Worm (Caenorhabditis elegans) whole organism, L4 larva: Measurements from ENCODE around the gene col-184.

ENCODE experiments used
- F10B5.3 ChIP-seq: sonication (generic microtip); optimal IDR thresholded peaks from 2 replicates; lab custom pipeline; 2016; ENCODE audit warnings: mild to moderate bottlenecking, missing genetic modification characterization, missing compliant biosample characterization
- F26F4.8 ChIP-seq: fragments of 200-800 bp; sonication (Bioruptor generic); conservative IDR thresholded peaks from 2 replicates; pipeline ENCODE4 v1.3.6; 2022; ENCODE audit warnings: missing genetic modification characterization, missing compliant biosample characterization
- F37D6.2 ChIP-seq: sonication (generic microtip); optimal IDR thresholded peaks from 2 replicates; lab custom pipeline; 2016; ENCODE audit warnings: mild to moderate bottlenecking, missing genetic modification characterization, missing compliant biosample characterization
- F44E2.7 ChIP-seq: fragments of 200-800 bp; sonication (Bioruptor generic); IDR thresholded peaks from 2 replicates; pipeline ENCODE4 v2.1.2; 2022; ENCODE audit warnings: missing genetic modification characterization, missing compliant biosample characterization
- R02D3.7 ChIP-seq: fragments of 150-350 bp; sonication (generic microtip); optimal IDR thresholded peaks from 3 replicates; lab custom pipeline; 2014; ENCODE audit warnings: missing biosample characterization, missing genetic modification characterization
- T20F7.1 ChIP-seq: fragments of 200-800 bp; sonication (Bioruptor generic); optimal IDR thresholded peaks from 2 replicates; lab custom pipeline; 2018; ENCODE audit warnings: mild to moderate bottlenecking, missing genetic modification characterization, missing compliant biosample characterization
- Y48G9A.11 ChIP-seq: fragments of 200-800 bp; sonication (Bioruptor generic); IDR thresholded peaks from 2 replicates; pipeline ENCODE4 v1.3.6; 2022; ENCODE audit warnings: missing genetic modification reagents, missing genetic modification characterization, missing compliant biosample characterization
- Y5F2A.4 ChIP-seq: fragments of 200-800 bp; sonication (Bioruptor generic); optimal IDR thresholded peaks from 2 replicates; lab custom pipeline; 2018; ENCODE audit warnings: mild to moderate bottlenecking, missing genetic modification characterization, missing compliant biosample characterization
- aly-2 ChIP-seq: sonication (generic microtip); optimal IDR thresholded peaks from 2 replicates; lab custom pipeline; 2018; ENCODE audit warnings: missing biosample characterization, missing genetic modification characterization
- arid-1 ChIP-seq: fragments of 200-800 bp; sonication (Bioruptor generic); conservative IDR thresholded peaks from 2 replicates; pipeline ENCODE4 v1.3.6; 2022; ENCODE audit warnings: missing genetic modification reagents, missing genetic modification characterization, missing compliant biosample characterization
- ceh-28 ChIP-seq: fragments of 150-350 bp; optimal IDR thresholded peaks from 2 replicates; lab custom pipeline; 2014; ENCODE audit warnings: missing biosample characterization, missing genetic modification reagents, missing genetic modification characterization
- cey-2 ChIP-seq: sonication (generic microtip); optimal IDR thresholded peaks from 3 replicates; lab custom pipeline; 2017; ENCODE audit warnings: missing genetic modification characterization, mild to moderate bottlenecking, missing compliant biosample characterization, antibody characterized with exemption, borderline replicate concordance; ENCODE audit not compliant: insufficient read depth
- daf-12 ChIP-seq: fragments of 150-350 bp; optimal IDR thresholded peaks from 2 replicates; lab custom pipeline; 2014; ENCODE audit warnings: missing biosample characterization, missing genetic modification reagents, missing genetic modification characterization
- daf-16 ChIP-seq, 3 experiments: sonication (generic microtip); optimal IDR thresholded peaks; 2 replicates each; lab custom pipeline; 2016 to 2017; ENCODE audit warnings: missing genetic modification characterization in 3 of 3, missing genetic modification reagents in 3 of 3, mild to moderate bottlenecking in 2 of 3, missing compliant biosample characterization in 2 of 3, missing biosample characterization in 1 of 3, moderate library complexity in 1 of 3
- daf-19 ChIP-seq: fragments of 200-800 bp; sonication (Bioruptor generic); conservative IDR thresholded peaks from 2 replicates; pipeline ENCODE4 v1.3.6; 2022; ENCODE audit warnings: missing genetic modification characterization, missing compliant biosample characterization
- dmd-9 ChIP-seq: fragments of 200-800 bp; sonication (Bioruptor generic); IDR thresholded peaks from 2 replicates; pipeline ENCODE4 v1.3.6; 2022; ENCODE audit warnings: missing genetic modification reagents, missing genetic modification characterization, missing compliant biosample characterization
- dve-1 ChIP-seq: sonication (generic microtip); optimal IDR thresholded peaks from 2 replicates; lab custom pipeline; 2017; ENCODE audit warnings: antibody characterized with exemption, mild to moderate bottlenecking, missing genetic modification characterization, missing compliant biosample characterization; ENCODE audit not compliant: insufficient read depth
- egl-43 ChIP-seq: fragments of 200-800 bp; sonication (Bioruptor generic); IDR thresholded peaks from 2 replicates; pipeline ENCODE4 v1.3.6; 2022; ENCODE audit warnings: missing genetic modification reagents, missing genetic modification characterization, missing compliant biosample characterization
- gei-8 ChIP-seq: fragments of 200-800 bp; sonication (Bioruptor generic); optimal IDR thresholded peaks from 2 replicates; lab custom pipeline; 2018; ENCODE audit warnings: mild to moderate bottlenecking, missing genetic modification characterization, missing compliant biosample characterization
- hif-1 ChIP-seq, 2 experiments: sonication (generic microtip); optimal IDR thresholded peaks; 2 replicates each; lab custom pipeline; 2016 to 2017; ENCODE audit warnings: missing compliant biosample characterization in 2 of 2, missing genetic modification characterization in 2 of 2, missing genetic modification reagents in 2 of 2, missing genotype in 2 of 2, mild to moderate bottlenecking in 1 of 2
- hlh-11 ChIP-seq: fragments of 200-800 bp; sonication (Bioruptor generic); optimal IDR thresholded peaks from 2 replicates; lab custom pipeline; 2018; ENCODE audit warnings: mild to moderate bottlenecking, missing genetic modification characterization, missing compliant biosample characterization
- hlh-30 ChIP-seq: sonication (generic microtip); optimal IDR thresholded peaks from 2 replicates; lab custom pipeline; 2017; ENCODE audit warnings: antibody characterized with exemption, mild to moderate bottlenecking, missing genetic modification characterization, missing compliant biosample characterization; ENCODE audit not compliant: insufficient read depth
- lin-1 ChIP-seq: fragments of 200-800 bp; sonication (Bioruptor generic); IDR thresholded peaks from 2 replicates; pipeline ENCODE4 v1.3.6; 2022; ENCODE audit warnings: missing genetic modification reagents, missing genetic modification characterization, missing compliant biosample characterization
- lin-15B ChIP-seq: fragments of 150-350 bp; sonication (generic microtip); optimal IDR thresholded peaks from 3 replicates; lab custom pipeline; 2014; ENCODE audit warnings: missing biosample characterization, missing genetic modification characterization
- lin-38 ChIP-seq: fragments of 200-800 bp; sonication (Bioruptor generic); IDR thresholded peaks from 2 replicates; pipeline ENCODE4 v1.3.6; 2022; ENCODE audit warnings: missing genetic modification reagents, missing genetic modification characterization, missing compliant biosample characterization
- lsy-2 ChIP-seq, 2 experiments: fragments of 150-350 bp in 1 of 2; sonication (generic microtip) in 1 of 2; optimal IDR thresholded peaks; 2 replicates each; lab custom pipeline; 2014 to 2017; ENCODE audit warnings: missing biosample characterization in 2 of 2, missing genetic modification characterization in 2 of 2
- mdl-1 ChIP-seq, 2 experiments: fragments of 150-350 bp in 1 of 2; sonication (generic microtip) in 1 of 2; optimal IDR thresholded peaks; 2 replicates each; lab custom pipeline; 2014 to 2017; ENCODE audit warnings: missing biosample characterization in 2 of 2, missing genetic modification characterization in 2 of 2
- mdt-29 ChIP-seq: fragments of 200-800 bp; sonication (Bioruptor generic); IDR thresholded peaks from 2 replicates; pipeline ENCODE4 v1.3.6; 2022; ENCODE audit warnings: missing genetic modification reagents, missing genetic modification characterization, missing compliant biosample characterization
- mep-1 ChIP-seq: fragments of 150-350 bp; sonication (generic microtip); optimal IDR thresholded peaks from 3 replicates; lab custom pipeline; 2014; ENCODE audit warnings: missing biosample characterization, missing genetic modification characterization
- mes-2 ChIP-seq: sonication (generic microtip); optimal IDR thresholded peaks from 2 replicates; lab custom pipeline; 2016; ENCODE audit warnings: missing genotype, mild to moderate bottlenecking, missing genetic modification characterization, missing compliant biosample characterization; ENCODE audit not compliant: poor library complexity, severe bottlenecking
- nhr-102 ChIP-seq: sonication (generic microtip); optimal IDR thresholded peaks from 2 replicates; lab custom pipeline; 2016; ENCODE audit warnings: mild to moderate bottlenecking, missing genetic modification characterization, moderate library complexity, missing compliant biosample characterization
- nhr-11 ChIP-seq: fragments of 150-350 bp; optimal IDR thresholded peaks from 2 replicates; lab custom pipeline; 2014; ENCODE audit warnings: missing biosample characterization, missing genetic modification characterization
- nhr-237 ChIP-seq: sonication (generic microtip); optimal IDR thresholded peaks from 2 replicates; lab custom pipeline; 2017; ENCODE audit warnings: missing biosample characterization, missing genetic modification characterization
- nhr-28 ChIP-seq: fragments of 150-350 bp; optimal IDR thresholded peaks from 2 replicates; lab custom pipeline; 2014; ENCODE audit warnings: missing biosample characterization, missing genetic modification characterization
- nhr-76 ChIP-seq: fragments of 150-350 bp; optimal IDR thresholded peaks from 2 replicates; lab custom pipeline; 2014; ENCODE audit warnings: missing biosample characterization, missing genetic modification characterization
- pha-4 ChIP-seq, 2 experiments: fragments of 150-350 bp in 1 of 2; fragments of 200-800 bp in 1 of 2; sonication (Bioruptor generic) in 1 of 2; IDR thresholded peaks in 1 of 2; optimal IDR thresholded peaks in 1 of 2; 2 replicates each; pipeline versions ENCODE4 v1.3.6 to Lab custom; 2014 to 2022; ENCODE audit warnings: missing genetic modification characterization in 2 of 2, missing genetic modification reagents in 2 of 2, missing biosample characterization in 1 of 2, missing compliant biosample characterization in 1 of 2
- pqm-1 ChIP-seq: sonication (generic microtip); optimal IDR thresholded peaks from 2 replicates; lab custom pipeline; 2017; ENCODE audit warnings: missing biosample characterization, missing genetic modification characterization
- saeg-2 ChIP-seq: fragments of 200-800 bp; sonication (Bioruptor generic); IDR thresholded peaks from 2 replicates; pipeline ENCODE4 v1.3.6; 2022; ENCODE audit warnings: missing genetic modification reagents, missing genetic modification characterization, missing compliant biosample characterization
- spr-3 ChIP-seq: fragments of 200-800 bp; sonication (Bioruptor generic); optimal IDR thresholded peaks from 2 replicates; lab custom pipeline; 2018; ENCODE audit warnings: mild to moderate bottlenecking, missing genetic modification characterization, missing compliant biosample characterization
- unc-130 ChIP-seq: sonication (generic microtip); optimal IDR thresholded peaks from 2 replicates; lab custom pipeline; 2016; ENCODE audit warnings: missing genetic modification reagents, missing genetic modification characterization, missing compliant biosample characterization
- unc-39 ChIP-seq: sonication (generic microtip); optimal IDR thresholded peaks from 2 replicates; lab custom pipeline; 2017; ENCODE audit warnings: missing biosample characterization, missing genetic modification characterization
- vab-7 ChIP-seq: fragments of 200-800 bp; sonication (Bioruptor generic); IDR thresholded peaks from 2 replicates; pipeline ENCODE4 v1.3.6; 2022; ENCODE audit warnings: missing genetic modification reagents, missing genetic modification characterization, missing compliant biosample characterization
- zfp-2 ChIP-seq: sonication (generic microtip); optimal IDR thresholded peaks from 2 replicates; lab custom pipeline; 2016; ENCODE audit warnings: mild to moderate bottlenecking, missing genetic modification characterization, missing compliant biosample characterization
- zfp-3 ChIP-seq: fragments of 200-800 bp; sonication (Bioruptor generic); conservative IDR thresholded peaks from 2 replicates; pipeline ENCODE4 v1.3.6; 2022; ENCODE audit warnings: missing genetic modification reagents, missing genetic modification characterization, missing compliant biosample characterization
- ztf-7 ChIP-seq: fragments of 150-350 bp; optimal IDR thresholded peaks from 2 replicates; lab custom pipeline; 2014; ENCODE audit warnings: missing biosample characterization, missing genetic modification characterization

col-184 gene

ce11 chrX:13514384-13514783 is 45.1 kb downstream of the col-184 start (continued):
- TF ChIP-seq mdt-29 (GFP tag; lab: Robert Waterston, UW) (peak; percentile 75; the same call in 1 of the 2 replicates), nhr-11 (tag; lab: Kevin White, UChicago) (peak; percentile 34), F26F4.8 (GFP tag; lab: Robert Waterston, UW) (no peak), hlh-11 (peak; percentile 80), lin-38 (GFP tag; lab: Robert Waterston, UW) (peak; percentile 70), arid-1 (GFP tag; lab: Robert Waterston, UW) (0 out of 2 replicates have a peak, but pooled peaks have one; percentile 43), hif-1 (tag; optimal IDR thresholded peaks at IDR 0.05; lab: Kevin White, UChicago) (peak in 1 of 2 experiments; percentile 42), ceh-28 (tag; lab: Kevin White, UChicago) (peak; percentile 72), pha-4 (GFP tag; IDR thresholded peaks at IDR 0.05; lab: Robert Waterston, UW) (peak; percentile 77; the same call in 1 of the 2 replicates), pha-4 (tag; optimal IDR thresholded peaks at IDR 0.05; lab: Kevin White, UChicago) (peak; percentile 43), lsy-2 (tag; optimal IDR thresholded peaks at IDR 0.05; lab: Kevin White, UChicago) (peak; percentile 76 to 93), lin-15B (tag; lab: Kevin White, UChicago) (no peak), Y48G9A.11 (GFP tag; lab: Robert Waterston, UW) (no peak), aly-2 (tag; lab: Kevin White, UChicago) (no peak), egl-43 (GFP tag; lab: Robert Waterston, UW) (0 out of 2 replicates have a peak, but pooled peaks have one; percentile 47), T20F7.1 (GFP tag; lab: Kevin White, UChicago) (peak; percentile 87), ztf-7 (tag; lab: Kevin White, UChicago) (peak; percentile 95)

ce11 chrX:13518861-13519713 is 49.8 kb downstream of the col-184 start, which contains the start of the genes cdk-4 and F18H3.1:
TSS of gene cdk-4 (minus strand) at chrX:13518911.
TSS of gene F18H3.1 (plus strand) at chrX:13519663.
- TF ChIP-seq Y48G9A.11 (GFP tag; lab: Robert Waterston, UW) (no peak), R02D3.7 (tag; lab: Kevin White, UChicago) (no peak), lin-38 (GFP tag; lab: Robert Waterston, UW) (peak; percentile 62), dve-1 (tag; lab: Kevin White, UChicago) (no peak), nhr-11 (tag; lab: Kevin White, UChicago) (peak; percentile 49), cey-2 (tag; lab: Kevin White, UChicago) (no peak), lin-1 (no peak), unc-130 (GFP tag; lab: Kevin White, UChicago) (no peak), zfp-3 (no peak), spr-3 (GFP tag; lab: Kevin White, UChicago) (no peak), vab-7 (GFP tag; lab: Robert Waterston, UW) (no peak), unc-39 (tag; lab: Kevin White, UChicago) (no peak), daf-16 (GFP tag; optimal IDR thresholded peaks at IDR 0.05; lab: Kevin White, UChicago) (no peak), daf-16 (tag; optimal IDR thresholded peaks at IDR 0.05; lab: Kevin White, UChicago) (peak; percentile 39), pqm-1 (tag; lab: Kevin White, UChicago) (peak; percentile 4), Y5F2A.4 (no peak), mep-1 (peak; percentile 30), daf-19 (GFP tag; lab: Robert Waterston, UW) (no peak), daf-12 (tag; lab: Kevin White, UChicago) (no peak), nhr-102 (no peak), F10B5.3 (tag; lab: Kevin White, UChicago) (no peak), nhr-76 (tag; lab: Kevin White, UChicago) (no peak), nhr-237 (tag; lab: Kevin White, UChicago) (no peak), hlh-11 (peak; percentile 75), dmd-9 (GFP tag; lab: Robert Waterston, UW) (no peak), F37D6.2 (no peak), mes-2 (tag; lab: Kevin White, UChicago) (peak; percentile 43), mdl-1 (tag; optimal IDR thresholded peaks at IDR 0.05; lab: Kevin White, UChicago) (peak in 1 of 2 experiments; percentile 13), F44E2.7 (no peak), gei-8 (GFP tag; lab: Kevin White, UChicago) (no peak), saeg-2 (GFP tag; lab: Robert Waterston, UW) (no peak), hlh-30 (peak; percentile 53), nhr-28 (tag; lab: Kevin White, UChicago) (peak; percentile 2), zfp-2 (tag; lab: Kevin White, UChicago) (no peak)
